Worm (Caenorhabditis elegans) whole organism, midembryonic: ENCODE results near the gene cpt-6.

ENCODE experiments used
- T22C8.4 ChIP-seq: fragments of 200-800 bp; sonication (Bioruptor generic); IDR thresholded peaks from 2 replicates; pipeline ENCODE4 v1.3.6; 2022; ENCODE audit warnings: missing genetic modification characterization, missing compliant biosample characterization
- klf-2 ChIP-seq: fragments of 200-800 bp; sonication (Bioruptor generic); conservative IDR thresholded peaks from 2 replicates; pipeline ENCODE4 v1.3.6; 2022; ENCODE audit warnings: missing genetic modification reagents, missing genetic modification characterization, missing compliant biosample characterization

DNA sequence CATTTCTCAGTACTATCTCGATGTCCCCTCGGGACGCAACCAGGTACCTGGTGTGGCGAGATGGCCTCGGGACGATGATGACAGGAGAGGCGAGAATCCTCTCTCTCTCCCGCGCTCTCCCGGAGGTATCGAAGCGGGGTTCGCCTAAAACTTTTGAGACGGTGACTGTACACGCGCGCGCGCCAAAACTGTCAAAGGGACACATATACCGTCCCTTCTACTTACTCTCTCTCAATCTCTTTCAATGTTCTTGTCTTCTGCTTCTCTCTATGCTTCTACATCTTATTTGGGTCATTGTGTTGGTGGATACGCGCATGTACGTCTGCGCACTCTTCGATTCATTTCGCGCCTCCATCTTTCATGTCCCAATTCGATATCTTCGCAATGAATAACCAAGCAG is 48.2 kb upstream of the cpt-6 start:
- TF ChIP-seq T22C8.4 (GFP tag; lab: Robert Waterston, UW), result no peak
- TF ChIP-seq klf-2 (GFP tag; lab: Robert Waterston, UW), result no peak
